Worm (Caenorhabditis elegans): Measurements from ENCODE around the gene chil-1.

Gene chil-1

DNA sequence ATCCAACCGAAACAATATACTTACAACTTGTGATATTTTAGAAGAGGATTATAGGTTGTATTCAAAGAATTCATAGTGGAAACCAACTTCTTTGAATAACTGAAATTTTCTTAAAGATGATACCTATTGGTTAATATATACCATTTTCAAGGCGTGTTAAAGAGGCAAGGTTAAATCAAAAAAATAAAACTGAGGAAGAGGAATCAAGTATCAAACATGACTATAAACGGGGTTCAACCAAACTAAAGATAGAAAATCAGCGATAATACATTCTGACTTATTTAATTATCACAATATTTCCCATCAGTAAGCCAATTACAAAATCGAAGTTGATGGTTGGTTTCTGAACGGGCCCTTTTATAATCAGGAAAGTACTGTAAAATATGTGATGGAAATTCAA, 4.9 kb downstream of the chil-1 start, which contains the start of gene chil-3:
Gene chil-3 (minus strand): TSS at position 101 of the 400 bp plus-strand sequence.
- no peak for TF ChIP-seq R02D3.7 (tag; optimal IDR thresholded peaks at IDR 0.05)
- TF ChIP-seq nhr-77 (tag; optimal IDR thresholded peaks at IDR 0.05): no peak
- TF ChIP-seq tbx-2 (tag; optimal IDR thresholded peaks at IDR 0.05): no peak
- no peak for TF ChIP-seq snpc-4 (tag; optimal IDR thresholded peaks at IDR 0.05)

ce11 chrII:9859575-9859974, 6.7 kb downstream of the chil-1 start, which contains the start of gene chil-5:
TSS of gene chil-5 (minus strand) at chrII:9859675.
- TF ChIP-seq nhr-43 (tag; optimal IDR thresholded peaks at IDR 0.05; ENCODE audit: poor library complexity, severe bottlenecking) (no peak), aly-2 (tag; optimal IDR thresholded peaks at IDR 0.05) (no peak), skn-1 (tag; optimal IDR thresholded peaks at IDR 0.05) (no peak), unc-62 (GFP tag; optimal IDR thresholded peaks at IDR 0.05) (no peak)

- no peak for TF ChIP-seq mml-1 (tag; optimal IDR thresholded peaks at IDR 0.05)
- no peak for TF ChIP-seq ceh-16 (tag; optimal IDR thresholded peaks at IDR 0.05)
- no peak for TF ChIP-seq ceh-82 (tag; optimal IDR thresholded peaks at IDR 0.05)
- TF ChIP-seq eor-1 (tag; optimal IDR thresholded peaks at IDR 0.05): no peak
- no peak for TF ChIP-seq lsy-12 (tag; optimal IDR thresholded peaks at IDR 0.05)
- no peak for TF ChIP-seq nhr-237 (tag; optimal IDR thresholded peaks at IDR 0.05)
- TF ChIP-seq ceh-9 (tag; optimal IDR thresholded peaks at IDR 0.05): no peak
These were observed 8.5 kb downstream of the chil-1 start, which contains the start of gene chil-6 for ce11 chrII:9857791-9858190. TSS of gene chil-6 (minus strand) at chrII:9857891.

ce11 chrII:9855620-9856019, 10.7 kb downstream of the chil-1 start, which contains the start of gene chil-4:
TSS of gene chil-4 (minus strand) at chrII:9855720.
- no peak for TF ChIP-seq ZK546.5 (tag; optimal IDR thresholded peaks at IDR 0.05)
- no peak for TF ChIP-seq egl-27 (tag; optimal IDR thresholded peaks at IDR 0.05)
- no peak for TF ChIP-seq snpc-4 (tag; optimal IDR thresholded peaks at IDR 0.05)
- no peak for TF ChIP-seq nhr-237 (tag; optimal IDR thresholded peaks at IDR 0.05)
- TF ChIP-seq elt-2 (tag; optimal IDR thresholded peaks at IDR 0.05): no peak
- no peak for TF ChIP-seq skn-1 (tag; optimal IDR thresholded peaks at IDR 0.05)
- TF ChIP-seq fkh-2 (tag; optimal IDR thresholded peaks at IDR 0.05): no peak
- no peak for TF ChIP-seq ama-1 (optimal IDR thresholded peaks at IDR 0.05)
- TF ChIP-seq ceh-82 (tag; optimal IDR thresholded peaks at IDR 0.05): no peak
- no peak for TF ChIP-seq lin-39 (tag; optimal IDR thresholded peaks at IDR 0.05)
- no peak for TF ChIP-seq pha-4 (tag; optimal IDR thresholded peaks at IDR 0.05)
- no peak for TF ChIP-seq elt-3 (tag; optimal IDR thresholded peaks at IDR 0.05)
- TF ChIP-seq ztf-11 (tag; optimal IDR thresholded peaks at IDR 0.05): no peak
- no peak for TF ChIP-seq nhr-25 (tag; optimal IDR thresholded peaks at IDR 0.05)

- no peak for TF ChIP-seq elt-2 (tag; optimal IDR thresholded peaks at IDR 0.05)
- no peak for TF ChIP-seq nhr-23 (tag; optimal IDR thresholded peaks at IDR 0.05)
- TF ChIP-seq lin-15B (tag; optimal IDR thresholded peaks at IDR 0.05): no peak
- TF ChIP-seq ama-1 (optimal IDR thresholded peaks at IDR 0.05): no peak
- no peak for TF ChIP-seq fos-1 (tag; optimal IDR thresholded peaks at IDR 0.05)
- no peak for TF ChIP-seq nhr-237 (tag; optimal IDR thresholded peaks at IDR 0.05)
- TF ChIP-seq aly-2 (tag; optimal IDR thresholded peaks at IDR 0.05): no peak
- no peak for TF ChIP-seq nhr-43 (tag; optimal IDR thresholded peaks at IDR 0.05; ENCODE audit: poor library complexity, severe bottlenecking)
- no peak for TF ChIP-seq mml-1 (tag; optimal IDR thresholded peaks at IDR 0.05)
- TF ChIP-seq pqm-1 (tag; optimal IDR thresholded peaks at IDR 0.05): no peak
- no peak for TF ChIP-seq tbx-2 (tag; optimal IDR thresholded peaks at IDR 0.05)
- TF ChIP-seq lsy-12 (tag; optimal IDR thresholded peaks at IDR 0.05): no peak
- TF ChIP-seq unc-39 (tag; optimal IDR thresholded peaks at IDR 0.05): no peak
- TF ChIP-seq nhr-77 (tag; optimal IDR thresholded peaks at IDR 0.05): no peak
- no peak for TF ChIP-seq nhr-25 (tag; optimal IDR thresholded peaks at IDR 0.05)
- no peak for TF ChIP-seq egl-27 (tag; optimal IDR thresholded peaks at IDR 0.05)
These were observed 15.3 kb downstream of the chil-1 start, which contains the start of gene ZK938.10 for ce11 chrII:9850945-9851344. TSS of gene ZK938.10 (minus strand) at chrII:9851045.

DNA sequence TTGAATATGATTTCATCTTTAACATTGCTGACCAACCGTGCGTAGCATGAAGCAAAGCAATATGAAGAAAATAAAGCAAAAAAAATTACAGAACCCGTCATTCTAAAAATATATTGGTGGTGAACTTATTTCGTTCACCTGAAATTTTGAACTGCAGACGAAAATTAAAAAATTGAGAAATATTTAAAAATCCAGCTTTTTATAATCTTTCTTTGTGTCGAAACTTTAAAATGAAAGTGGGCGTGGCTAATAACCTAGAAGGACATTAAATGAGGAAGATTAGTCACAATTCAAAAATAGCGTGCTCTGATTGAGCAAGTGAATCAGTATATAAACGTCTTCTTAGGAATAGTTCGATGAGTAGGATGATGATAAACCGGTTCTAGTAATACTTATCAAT, 16.8 kb downstream of the chil-1 start, which contains the start of gene old-2:
Gene old-2 (minus strand): TSS at position 101 of the 400 bp plus-strand sequence.
- TF ChIP-seq pha-4 (tag; optimal IDR thresholded peaks at IDR 0.05) (no peak), mml-1 (tag; optimal IDR thresholded peaks at IDR 0.05) (no peak), tbx-2 (tag; optimal IDR thresholded peaks at IDR 0.05) (no peak), jun-1 (tag; optimal IDR thresholded peaks at IDR 0.05) (no peak), elt-2 (tag; optimal IDR thresholded peaks at IDR 0.05) (no peak)
